Fruit fly (Drosophila melanogaster): ENCODE data around the gene Tudor-SN.
A peak's percentile ranks its signal among the peaks of the same experiment; 100 is the strongest.

The Tudor-SN gene

dm6 chr3L:291583-292145, 27.5 kb upstream of the Tudor-SN start:
- TF ChIP-seq bbx (GFP tag; IDR thresholded peaks at IDR 0.05; ENCODE audit: partially characterized antibody) (0 out of 2 replicates have a peak, but pooled peaks have one; percentile 16), Kr (GFP tag; optimal IDR thresholded peaks at IDR 0.05) (peak; percentile 41), Pdp1 (GFP tag; optimal IDR thresholded peaks at IDR 0.05) (peak in 1 of 2 experiments; percentile 100), CG15479 (GFP tag; optimal IDR thresholded peaks at IDR 0.05) (peak; percentile 72), abd-A (tag; optimal IDR thresholded peaks at IDR 0.05) (peak; percentile 67), nerfin-2 (GFP tag; IDR thresholded peaks at IDR 0.05; ENCODE audit: partially characterized antibody) (no peak), CG8290 (GFP tag; optimal IDR thresholded peaks at IDR 0.05) (no peak), CG8290 (tag; optimal IDR thresholded peaks at IDR 0.05) (peak in 1 of 2 experiments; percentile 27), Hr78 (GFP tag; optimal IDR thresholded peaks at IDR 0.05) (peak in 1 of 2 experiments; percentile 100), Deaf1 (tag; optimal IDR thresholded peaks at IDR 0.05) (peak; percentile 53), crol (GFP tag; IDR thresholded peaks at IDR 0.05) (0 out of 2 replicates have a peak, but pooled peaks have one; percentile 9), ken (GFP tag; IDR thresholded peaks at IDR 0.05) (0 out of 3 replicates have a peak, but pooled peaks have one; percentile 41), pros (GFP tag; optimal IDR thresholded peaks at IDR 0.05) (peak; percentile 0), YL-1 (GFP tag; optimal IDR thresholded peaks at IDR 0.05) (no peak), CG1024 (GFP tag; IDR thresholded peaks at IDR 0.05) (no peak), Med (GFP tag) (peak; percentile 49), CG13123 (GFP tag; optimal IDR thresholded peaks at IDR 0.05) (no peak), CG7928 (GFP tag; optimal IDR thresholded peaks at IDR 0.05) (no peak), tll (GFP tag; optimal IDR thresholded peaks at IDR 0.05) (peak in 1 of 2 experiments; percentile 64), CG13894 (tag; optimal IDR thresholded peaks at IDR 0.05) (no peak)

- TF ChIP-seq CG17568 (GFP tag; optimal IDR thresholded peaks at IDR 0.05) (no peak), ind (GFP tag; optimal IDR thresholded peaks at IDR 0.05) (no peak)
Measured at dm6 chr3L:284253-284652, 20.1 kb upstream of the Tudor-SN start.

dm6 chr3L:282276-282675, 18.1 kb upstream of the Tudor-SN start:
- TF ChIP-seq CTCF (GFP tag; optimal IDR thresholded peaks at IDR 0.05): no peak
- no peak for TF ChIP-seq CG16813 (GFP tag; IDR thresholded peaks at IDR 0.05; ENCODE audit: partially characterized antibody)
- no peak for TF ChIP-seq chm (GFP tag; IDR thresholded peaks at IDR 0.05)
- no peak for TF ChIP-seq CG14667 (GFP tag; IDR thresholded peaks at IDR 0.05)
- peak; percentile 40 for TF ChIP-seq sna (GFP tag; IDR thresholded peaks at IDR 0.05; ENCODE audit: partially characterized antibody)
- peak; percentile 54; the same call in 1 of the 3 replicates for TF ChIP-seq CG34224 (GFP tag; IDR thresholded peaks at IDR 0.05; ENCODE audit: partially characterized antibody)
- no peak for TF ChIP-seq pros (GFP tag; optimal IDR thresholded peaks at IDR 0.05)
- TF ChIP-seq CG11723 (GFP tag; optimal IDR thresholded peaks at IDR 0.05): no peak
- TF ChIP-seq CG9797 (GFP tag; optimal IDR thresholded peaks at IDR 0.05): no peak
- no peak for TF ChIP-seq Neu2 (GFP tag; optimal IDR thresholded peaks at IDR 0.05; ENCODE audit: borderline replicate concordance)
- peak; percentile 19; the same call in 1 of the 2 replicates for TF ChIP-seq Drgx (GFP tag; IDR thresholded peaks at IDR 0.05)
- no peak for TF ChIP-seq CG18011 (GFP tag; optimal IDR thresholded peaks at IDR 0.05)
- TF ChIP-seq CG9727 (GFP tag; optimal IDR thresholded peaks at IDR 0.05): no peak
- peak; percentile 74 for TF ChIP-seq sug (tag; optimal IDR thresholded peaks at IDR 0.05)
- TF ChIP-seq odd (GFP tag; optimal IDR thresholded peaks at IDR 0.05): no peak
- TF ChIP-seq Hr39 (optimal IDR thresholded peaks at IDR 0.05): no peak
- no peak for TF ChIP-seq CG2116 (GFP tag; optimal IDR thresholded peaks at IDR 0.05)
- TF ChIP-seq B-H2 (GFP tag; optimal IDR thresholded peaks at IDR 0.05): no peak
- TF ChIP-seq Max (GFP tag; optimal IDR thresholded peaks at IDR 0.05): no peak
- no peak for TF ChIP-seq E2f2 (GFP tag; IDR thresholded peaks at IDR 0.05)
- peak; percentile 94 for TF ChIP-seq crol (GFP tag; IDR thresholded peaks at IDR 0.05)
- peak; percentile 20 for TF ChIP-seq nom (GFP tag; optimal IDR thresholded peaks at IDR 0.05)
- TF ChIP-seq abd-A (tag; optimal IDR thresholded peaks at IDR 0.05): peak; percentile 61
- TF ChIP-seq CG1233 (GFP tag; optimal IDR thresholded peaks at IDR 0.05): no peak
- TF ChIP-seq Atf6 (GFP tag; IDR thresholded peaks at IDR 0.05): no peak
- no peak for TF ChIP-seq Mad (GFP tag; optimal IDR thresholded peaks at IDR 0.05)
- no peak for TF ChIP-seq pfk (GFP tag; optimal IDR thresholded peaks at IDR 0.05)
- no peak for TF ChIP-seq Lhr (GFP tag; optimal IDR thresholded peaks at IDR 0.05)
